Worm (Caenorhabditis elegans) whole organism, L4 larva: ENCODE data around the gene clec-121.
A peak's percentile ranks its signal among the peaks of the same experiment; 100 is the strongest.

ENCODE experiments used
- F26F4.8 ChIP-seq: fragments of 200-800 bp; sonication (Bioruptor generic); conservative IDR thresholded peaks from 2 replicates; pipeline ENCODE4 v1.3.6; 2022; ENCODE audit warnings: missing genetic modification characterization, missing compliant biosample characterization
- R02D3.7 ChIP-seq: fragments of 150-350 bp; sonication (generic microtip); optimal IDR thresholded peaks from 3 replicates; lab custom pipeline; 2014; ENCODE audit warnings: missing biosample characterization, missing genetic modification characterization
- Y105C5A.15 ChIP-seq: fragments of 200-800 bp; sonication (Bioruptor generic); IDR thresholded peaks from 2 replicates; pipeline ENCODE4 v1.3.6; 2022; ENCODE audit warnings: missing genetic modification characterization, missing compliant biosample characterization
- ZK546.5 ChIP-seq, 2 experiments: sonication (generic microtip); optimal IDR thresholded peaks; 2 replicates each; lab custom pipeline; 2017; ENCODE audit warnings: missing biosample characterization in 2 of 2, missing genetic modification characterization in 2 of 2
- aha-1 ChIP-seq: fragments of 150-350 bp; peaks from one replicate; lab custom pipeline; 2014; ENCODE audit warnings: missing biosample characterization, missing genetic modification characterization
- attf-4 ChIP-seq: sonication (generic microtip); optimal IDR thresholded peaks from 3 replicates; lab custom pipeline; 2017; ENCODE audit warnings: missing biosample characterization, missing genetic modification characterization
- ceh-32 ChIP-seq: sonication (generic microtip); optimal IDR thresholded peaks from 2 replicates; lab custom pipeline; 2016; ENCODE audit warnings: mild to moderate bottlenecking, missing genetic modification characterization, missing compliant biosample characterization; ENCODE audit not compliant: poor library complexity
- daf-16 ChIP-seq, 3 experiments: sonication (generic microtip); optimal IDR thresholded peaks; 2 replicates each; lab custom pipeline; 2016 to 2017; ENCODE audit warnings: missing genetic modification characterization in 3 of 3, missing genetic modification reagents in 3 of 3, mild to moderate bottlenecking in 2 of 3, missing compliant biosample characterization in 2 of 3, missing biosample characterization in 1 of 3, moderate library complexity in 1 of 3
- daf-19 ChIP-seq: fragments of 200-800 bp; sonication (Bioruptor generic); conservative IDR thresholded peaks from 2 replicates; pipeline ENCODE4 v1.3.6; 2022; ENCODE audit warnings: missing genetic modification characterization, missing compliant biosample characterization
- dmd-8 ChIP-seq: fragments of 200-800 bp; sonication (Bioruptor generic); IDR thresholded peaks from 2 replicates; pipeline ENCODE4 v1.3.6; 2022; ENCODE audit warnings: missing genetic modification characterization, missing compliant biosample characterization
- dmd-9 ChIP-seq: fragments of 200-800 bp; sonication (Bioruptor generic); IDR thresholded peaks from 2 replicates; pipeline ENCODE4 v1.3.6; 2022; ENCODE audit warnings: missing genetic modification reagents, missing genetic modification characterization, missing compliant biosample characterization
- dpl-1 ChIP-seq: fragments of 150-350 bp; optimal IDR thresholded peaks from 2 replicates; lab custom pipeline; 2014; ENCODE audit warnings: missing biosample characterization, missing genetic modification reagents, missing genetic modification characterization
- egl-27 ChIP-seq: sonication (generic microtip); optimal IDR thresholded peaks from 3 replicates; lab custom pipeline; 2017; ENCODE audit warnings: missing biosample characterization, missing genetic modification reagents, missing genetic modification characterization
- hif-1 ChIP-seq, 2 experiments: sonication (generic microtip); optimal IDR thresholded peaks; 2 replicates each; lab custom pipeline; 2016 to 2017; ENCODE audit warnings: missing compliant biosample characterization in 2 of 2, missing genetic modification characterization in 2 of 2, missing genetic modification reagents in 2 of 2, missing genotype in 2 of 2, mild to moderate bottlenecking in 1 of 2
- hlh-11 ChIP-seq: fragments of 200-800 bp; sonication (Bioruptor generic); optimal IDR thresholded peaks from 2 replicates; lab custom pipeline; 2018; ENCODE audit warnings: mild to moderate bottlenecking, missing genetic modification characterization, missing compliant biosample characterization
- hlh-30 ChIP-seq: sonication (generic microtip); optimal IDR thresholded peaks from 2 replicates; lab custom pipeline; 2017; ENCODE audit warnings: antibody characterized with exemption, mild to moderate bottlenecking, missing genetic modification characterization, missing compliant biosample characterization; ENCODE audit not compliant: insufficient read depth
- hmg-1.1 ChIP-seq: fragments of 200-800 bp; sonication (Bioruptor generic); IDR thresholded peaks from 2 replicates; pipeline ENCODE4 v1.3.6; 2022; ENCODE audit warnings: missing genetic modification reagents, missing genetic modification characterization, missing compliant biosample characterization
- lim-7 ChIP-seq: fragments of 200-800 bp; sonication (Bioruptor generic); IDR thresholded peaks from 2 replicates; pipeline ENCODE4 v1.3.6; 2022; ENCODE audit warnings: missing genetic modification characterization, missing compliant biosample characterization
- lin-13 ChIP-seq: fragments of 150-350 bp; optimal IDR thresholded peaks from 2 replicates; lab custom pipeline; 2014; ENCODE audit warnings: missing biosample characterization, missing genetic modification reagents, missing genetic modification characterization
- lin-15B ChIP-seq: fragments of 150-350 bp; sonication (generic microtip); optimal IDR thresholded peaks from 3 replicates; lab custom pipeline; 2014; ENCODE audit warnings: missing biosample characterization, missing genetic modification characterization
- mdl-1 ChIP-seq, 2 experiments: fragments of 150-350 bp in 1 of 2; sonication (generic microtip) in 1 of 2; optimal IDR thresholded peaks; 2 replicates each; lab custom pipeline; 2014 to 2017; ENCODE audit warnings: missing biosample characterization in 2 of 2, missing genetic modification characterization in 2 of 2
- mes-2 ChIP-seq: sonication (generic microtip); optimal IDR thresholded peaks from 2 replicates; lab custom pipeline; 2016; ENCODE audit warnings: missing genotype, mild to moderate bottlenecking, missing genetic modification characterization, missing compliant biosample characterization; ENCODE audit not compliant: poor library complexity, severe bottlenecking
- mxl-3 ChIP-seq: fragments of 200-800 bp; sonication (Bioruptor generic); optimal IDR thresholded peaks from 2 replicates; lab custom pipeline; 2018; ENCODE audit warnings: mild to moderate bottlenecking, missing genetic modification characterization, missing compliant biosample characterization
- nhr-111 ChIP-seq: fragments of 200-800 bp; sonication (Bioruptor generic); optimal IDR thresholded peaks from 2 replicates; lab custom pipeline; 2018; ENCODE audit warnings: mild to moderate bottlenecking, missing genetic modification characterization, missing compliant biosample characterization
- nhr-28 ChIP-seq: fragments of 150-350 bp; optimal IDR thresholded peaks from 2 replicates; lab custom pipeline; 2014; ENCODE audit warnings: missing biosample characterization, missing genetic modification characterization
- nhr-41 ChIP-seq: fragments of 200-800 bp; sonication (Bioruptor generic); IDR thresholded peaks from 2 replicates; pipeline ENCODE4 v1.3.6; 2022; ENCODE audit warnings: missing genetic modification reagents, missing genetic modification characterization, missing compliant biosample characterization
- nhr-48 ChIP-seq: sonication (generic microtip); optimal IDR thresholded peaks from 2 replicates; lab custom pipeline; 2016; ENCODE audit warnings: mild to moderate bottlenecking, missing genetic modification characterization, missing compliant biosample characterization
- nhr-6 ChIP-seq: fragments of 150-350 bp; optimal IDR thresholded peaks from 2 replicates; lab custom pipeline; 2014; ENCODE audit warnings: missing biosample characterization, missing genetic modification characterization
- nhr-76 ChIP-seq: fragments of 150-350 bp; optimal IDR thresholded peaks from 2 replicates; lab custom pipeline; 2014; ENCODE audit warnings: missing biosample characterization, missing genetic modification characterization
- nhr-77 ChIP-seq: fragments of 150-350 bp; optimal IDR thresholded peaks from 2 replicates; lab custom pipeline; 2014; ENCODE audit warnings: missing biosample characterization, missing genetic modification characterization
- pha-4 ChIP-seq, 2 experiments: fragments of 150-350 bp in 1 of 2; fragments of 200-800 bp in 1 of 2; sonication (Bioruptor generic) in 1 of 2; IDR thresholded peaks in 1 of 2; optimal IDR thresholded peaks in 1 of 2; 2 replicates each; pipeline versions ENCODE4 v1.3.6 to Lab custom; 2014 to 2022; ENCODE audit warnings: missing genetic modification characterization in 2 of 2, missing genetic modification reagents in 2 of 2, missing biosample characterization in 1 of 2, missing compliant biosample characterization in 1 of 2
- rbr-2 ChIP-seq: sonication (generic microtip); optimal IDR thresholded peaks from 2 replicates; lab custom pipeline; 2016; ENCODE audit warnings: missing genotype, missing genetic modification characterization, missing compliant biosample characterization
- set-16 ChIP-seq: fragments of 200-800 bp; sonication (Bioruptor generic); IDR thresholded peaks from 2 replicates; pipeline ENCODE4 v1.3.6; 2022; ENCODE audit warnings: missing genetic modification reagents, missing genetic modification characterization, missing compliant biosample characterization
- skn-1 ChIP-seq: fragments of 150-350 bp; optimal IDR thresholded peaks from 2 replicates; lab custom pipeline; 2014; ENCODE audit warnings: missing biosample characterization, missing genetic modification characterization
- snpc-1.2 ChIP-seq: fragments of 200-800 bp; sonication (Bioruptor generic); IDR thresholded peaks from 2 replicates; pipeline ENCODE4 v1.3.6; 2022; ENCODE audit warnings: missing genetic modification reagents, missing genetic modification characterization, missing compliant biosample characterization
- spr-1 ChIP-seq: sonication (generic microtip); optimal IDR thresholded peaks from 2 replicates; lab custom pipeline; 2016; ENCODE audit warnings: mild to moderate bottlenecking, missing genetic modification characterization, missing compliant biosample characterization
- spr-3 ChIP-seq: fragments of 200-800 bp; sonication (Bioruptor generic); optimal IDR thresholded peaks from 2 replicates; lab custom pipeline; 2018; ENCODE audit warnings: mild to moderate bottlenecking, missing genetic modification characterization, missing compliant biosample characterization
- tag-97 ChIP-seq: fragments of 200-800 bp; sonication (Bioruptor generic); IDR thresholded peaks from 2 replicates; pipeline ENCODE4 v1.3.6; 2022; ENCODE audit warnings: missing genetic modification characterization, missing compliant biosample characterization
- unc-39 ChIP-seq: sonication (generic microtip); optimal IDR thresholded peaks from 2 replicates; lab custom pipeline; 2017; ENCODE audit warnings: missing biosample characterization, missing genetic modification characterization
- zip-11 ChIP-seq: fragments of 200-800 bp; sonication (Bioruptor generic); IDR thresholded peaks from 2 replicates; pipeline ENCODE4 v1.3.6; 2022; ENCODE audit warnings: missing genetic modification characterization, missing compliant biosample characterization
- zip-2 ChIP-seq: fragments of 150-350 bp; optimal IDR thresholded peaks from 2 replicates; lab custom pipeline; 2014; ENCODE audit warnings: missing biosample characterization, missing genetic modification characterization

The clec-121 gene

ce11 chrII:3102018-3102417 lies at the start of gene clec-121:
TSS of gene clec-121 (plus strand) at chrII:3102318.
- TF ChIP-seq egl-27, result no peak
- TF ChIP-seq nhr-41 (GFP tag; lab: Robert Waterston, UW), result no peak
- TF ChIP-seq dpl-1 (GFP tag; lab: Kevin White, UChicago), result no peak
- TF ChIP-seq pha-4 (GFP tag; IDR thresholded peaks at IDR 0.05; lab: Robert Waterston, UW), result no peak
- no peak for TF ChIP-seq pha-4 (tag; optimal IDR thresholded peaks at IDR 0.05; lab: Kevin White, UChicago)
- TF ChIP-seq dmd-8 (GFP tag; lab: Robert Waterston, UW), result no peak

- TF ChIP-seq attf-4 (tag; lab: Kevin White, UChicago), result no peak
- TF ChIP-seq nhr-48 (tag; lab: Kevin White, UChicago), result no peak
- no peak for TF ChIP-seq daf-19
- no peak for TF ChIP-seq skn-1 (tag; lab: Kevin White, UChicago)
- TF ChIP-seq set-16 (GFP tag; lab: Robert Waterston, UW), result peak; percentile 76
- TF ChIP-seq mes-2 (tag; lab: Kevin White, UChicago), result no peak
- no peak for TF ChIP-seq lim-7 (GFP tag; lab: Robert Waterston, UW)
These were observed 49.3 kb upstream of the clec-121 start for ce11 chrII:3052843-3053242.

DNA sequence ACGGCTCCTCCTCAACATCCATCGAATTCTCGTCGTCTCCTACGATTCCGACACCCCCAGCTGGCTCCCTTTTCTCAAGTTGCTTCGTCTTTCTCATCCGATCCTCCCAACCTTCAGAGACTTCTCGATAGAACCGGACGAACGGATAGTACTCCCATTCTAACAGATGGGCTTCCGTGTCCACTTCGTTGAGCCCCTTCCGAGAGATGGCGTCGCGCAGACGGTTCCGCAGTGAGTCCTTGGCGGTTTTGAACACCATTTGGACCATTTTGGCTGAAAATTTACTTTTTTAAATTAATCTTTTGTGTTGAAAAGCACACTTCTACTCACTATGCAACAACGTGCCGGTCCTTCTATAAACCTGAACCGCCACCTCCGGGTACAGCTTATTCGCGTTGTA lies 48.4 kb upstream of the clec-121 start:
- TF ChIP-seq snpc-1.2 (GFP tag; lab: Robert Waterston, UW), result no peak
- TF ChIP-seq aha-1 (tag; lab: Kevin White, UChicago), result peak; percentile 95

DNA sequence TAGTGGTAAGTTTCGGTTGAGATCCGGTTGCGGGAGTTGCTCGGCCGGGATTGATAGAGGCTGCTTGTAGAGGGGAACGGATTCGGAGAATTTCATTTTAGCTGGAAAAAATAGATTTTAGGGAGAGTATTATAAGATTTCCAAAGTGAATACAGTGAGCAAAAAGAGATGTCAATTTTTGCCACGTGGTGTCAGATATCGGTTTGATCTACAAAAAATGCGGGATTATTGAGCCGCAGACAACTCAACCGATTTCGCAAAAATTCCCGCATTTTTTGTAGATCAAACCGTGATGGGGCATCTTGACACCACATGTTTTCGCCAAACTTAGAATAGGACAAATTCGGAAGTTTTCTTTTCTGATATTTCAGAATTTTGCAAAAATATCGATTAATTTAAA lies 47.9 kb upstream of the clec-121 start, which contains the start of gene lido-13:
lido-13 (minus strand) TSS at position 101 of the 400 bp plus-strand sequence.
- TF ChIP-seq skn-1 (tag; lab: Kevin White, UChicago) (no peak), nhr-77 (tag; lab: Kevin White, UChicago) (no peak), lin-15B (tag; lab: Kevin White, UChicago) (no peak), spr-3 (GFP tag; lab: Kevin White, UChicago) (no peak), R02D3.7 (no peak), nhr-48 (tag; lab: Kevin White, UChicago) (no peak), dmd-9 (GFP tag; lab: Robert Waterston, UW) (no peak), ceh-32 (no peak), egl-27 (no peak), Y105C5A.15 (GFP tag; lab: Robert Waterston, UW) (no peak), nhr-111 (GFP tag; lab: Kevin White, UChicago) (no peak), lin-13 (no peak), mdl-1 (tag; optimal IDR thresholded peaks at IDR 0.05; lab: Kevin White, UChicago) (no peak), nhr-6 (tag; lab: Kevin White, UChicago) (no peak), zip-11 (GFP tag; lab: Robert Waterston, UW) (no peak), zip-2 (tag; lab: Kevin White, UChicago) (no peak), hlh-30 (no peak), nhr-41 (GFP tag; lab: Robert Waterston, UW) (no peak), ZK546.5 (tag; optimal IDR thresholded peaks at IDR 0.05; lab: Kevin White, UChicago) (no peak), spr-1 (tag; lab: Kevin White, UChicago) (no peak)

DNA sequence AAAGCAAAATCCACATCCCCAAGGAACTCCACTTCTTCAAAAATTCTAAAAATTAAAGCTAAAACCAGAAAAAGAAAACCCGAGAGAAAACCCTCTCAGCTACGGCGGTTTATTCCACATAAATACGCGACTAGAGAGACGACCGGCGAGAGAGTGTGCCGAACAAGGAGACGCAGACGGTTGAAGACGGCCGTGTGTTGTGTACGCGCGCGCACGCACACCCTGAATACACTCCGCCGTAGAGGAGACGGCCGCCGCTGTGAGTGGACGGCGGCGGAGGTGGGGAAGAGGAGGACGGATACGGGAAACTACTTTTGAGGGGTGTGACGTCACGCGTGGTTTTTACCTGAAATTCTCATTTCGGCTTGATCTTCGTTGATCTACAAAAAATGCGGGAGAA lies 47.5 kb upstream of the clec-121 start:
- TF ChIP-seq nhr-28 (tag; lab: Kevin White, UChicago) (peak; percentile 40), tag-97 (GFP tag; lab: Robert Waterston, UW) (no peak), F26F4.8 (GFP tag; lab: Robert Waterston, UW) (no peak), nhr-76 (tag; lab: Kevin White, UChicago) (no peak), mxl-3 (peak; percentile 17), mes-2 (tag; lab: Kevin White, UChicago) (peak; percentile 30), hif-1 (tag; optimal IDR thresholded peaks at IDR 0.05; lab: Kevin White, UChicago) (peak in 1 of 2 experiments; percentile 17), hmg-1.1 (GFP tag; lab: Robert Waterston, UW) (peak; percentile 68; the same call in 1 of the 2 replicates), hlh-11 (tag; lab: Kevin White, UChicago) (peak; percentile 33), dpl-1 (GFP tag; lab: Kevin White, UChicago) (no peak), unc-39 (no peak), pha-4 (GFP tag; IDR thresholded peaks at IDR 0.05; lab: Robert Waterston, UW) (0 out of 2 replicates have a peak, but pooled peaks have one; percentile 5), pha-4 (tag; optimal IDR thresholded peaks at IDR 0.05; lab: Kevin White, UChicago) (no peak), rbr-2 (tag; lab: Kevin White, UChicago) (peak; percentile 21), set-16 (GFP tag; lab: Robert Waterston, UW) (peak; percentile 85), daf-16 (GFP tag; optimal IDR thresholded peaks at IDR 0.05; lab: Kevin White, UChicago) (no peak), daf-16 (tag; optimal IDR thresholded peaks at IDR 0.05; lab: Kevin White, UChicago) (peak; percentile 29), lim-7 (GFP tag; lab: Robert Waterston, UW) (no peak)
- TF ChIP-seq, all 104 proteins: peak for 10
